Fruit fly (Drosophila melanogaster) whole organism, embryonic: ENCODE results near the gene Crz.

Source experiments
- Adf1 ChIP-seq: fragments of 200-800 bp; sonication (Bioruptor generic); IDR thresholded peaks from 2 replicates; pipeline ENCODE4 v1.3.6; 2022; ENCODE audit warnings: missing biosample characterization, missing genetic modification characterization
- Atf6 ChIP-seq: fragments of 200-800 bp; sonication (Bioruptor generic); IDR thresholded peaks from 2 replicates; pipeline ENCODE4 v1.3.6; 2022; ENCODE audit warnings: missing biosample characterization, missing genetic modification characterization
- CG10147 ChIP-seq: fragments of 200-800 bp; sonication (Bioruptor generic); optimal IDR thresholded peaks from 2 replicates; lab custom pipeline; 2019; ENCODE audit warnings: missing biosample characterization, mild to moderate bottlenecking, missing genetic modification characterization, moderate library complexity
- CG1024 ChIP-seq: fragments of 200-800 bp; sonication (Bioruptor generic); IDR thresholded peaks from 2 replicates; pipeline ENCODE4 v1.3.6; 2022; ENCODE audit warnings: missing biosample characterization, missing genetic modification characterization
- CG10654 ChIP-seq: fragments of 200-800 bp; sonication (Bioruptor generic); optimal IDR thresholded peaks from 2 replicates; lab custom pipeline; 2016; ENCODE audit warnings: missing biosample characterization, missing genetic modification characterization
- CG14014 ChIP-seq: fragments of 200-800 bp; sonication (Bioruptor generic); IDR thresholded peaks from 2 replicates; pipeline ENCODE4 v1.3.6; 2022; ENCODE audit warnings: missing biosample characterization, missing genetic modification characterization
- CG14667 ChIP-seq: fragments of 200-800 bp; sonication (Bioruptor generic); IDR thresholded peaks from 2 replicates; pipeline ENCODE4 v1.3.6; 2022; ENCODE audit warnings: missing biosample characterization, missing genetic modification characterization
- CG14710 ChIP-seq: fragments of 200-800 bp; sonication (Bioruptor generic); optimal IDR thresholded peaks from 3 replicates; lab custom pipeline; 2019; ENCODE audit warnings: missing biosample characterization, mild to moderate bottlenecking, missing genetic modification characterization, moderate library complexity
- CG15514 ChIP-seq: fragments of 200-800 bp; sonication (Bioruptor generic); optimal IDR thresholded peaks from 3 replicates; lab custom pipeline; 2017; ENCODE audit warnings: missing biosample characterization, missing genetic modification characterization, mild to moderate bottlenecking, moderate library complexity, missing genetic modification reagents
- CG17568 ChIP-seq: fragments of 200-800 bp; sonication (Bioruptor generic); optimal IDR thresholded peaks from 2 replicates; lab custom pipeline; 2018; ENCODE audit warnings: missing biosample characterization, mild to moderate bottlenecking, missing genetic modification characterization, moderate library complexity
- CG18262 ChIP-seq: fragments of 200-800 bp; optimal IDR thresholded peaks from 3 replicates; lab custom pipeline; 2019; ENCODE audit warnings: missing biosample characterization, mild to moderate bottlenecking, missing genetic modification characterization, moderate library complexity
- CG30431 ChIP-seq: fragments of 200-800 bp; sonication (Bioruptor generic); optimal IDR thresholded peaks from 2 replicates; lab custom pipeline; 2017; ENCODE audit warnings: missing biosample characterization, missing genetic modification characterization
- CG4707 ChIP-seq: fragments of 200-800 bp; sonication (Bioruptor generic); optimal IDR thresholded peaks from 2 replicates; lab custom pipeline; 2018; ENCODE audit warnings: missing biosample characterization, mild to moderate bottlenecking, missing genetic modification characterization, moderate library complexity
- CG7372 ChIP-seq: fragments of 200-800 bp; sonication (Bioruptor generic); IDR thresholded peaks from 2 replicates; pipeline ENCODE4 v1.3.6; 2022; ENCODE audit warnings: missing biosample characterization, missing genetic modification characterization
- CG8359 ChIP-seq: fragments of 200-800 bp; sonication (Bioruptor generic); optimal IDR thresholded peaks from 2 replicates; lab custom pipeline; 2017; ENCODE audit warnings: missing biosample characterization, mild to moderate bottlenecking, missing genetic modification characterization, borderline replicate concordance
- CG8478 ChIP-seq: fragments of >200 bp; optimal IDR thresholded peaks from 2 replicates; lab custom pipeline; 2018
- CG9727 ChIP-seq: fragments of 200-800 bp; sonication (Bioruptor generic); optimal IDR thresholded peaks from 3 replicates; lab custom pipeline; 2017; ENCODE audit warnings: missing biosample characterization, mild to moderate bottlenecking, missing genetic modification characterization
- CG9817 ChIP-seq: fragments of 200-800 bp; sonication (Bioruptor generic); optimal IDR thresholded peaks from 2 replicates; lab custom pipeline; 2018; ENCODE audit warnings: missing biosample characterization, mild to moderate bottlenecking, missing genetic modification characterization, moderate library complexity
- Camta ChIP-seq: fragments of 200-800 bp; sonication (Bioruptor generic); optimal IDR thresholded peaks from 2 replicates; lab custom pipeline; 2016; ENCODE audit warnings: missing biosample characterization, missing genetic modification characterization
- D19B ChIP-seq: fragments of 200-800 bp; sonication (Bioruptor generic); optimal IDR thresholded peaks from 2 replicates; lab custom pipeline; 2017; ENCODE audit warnings: missing biosample characterization, mild to moderate bottlenecking, missing genetic modification characterization
- ERR ChIP-seq: fragments of 200-800 bp; sonication (Bioruptor generic); optimal IDR thresholded peaks from 2 replicates; lab custom pipeline; 2016; ENCODE audit warnings: missing biosample characterization, missing genetic modification characterization
- Elba2 ChIP-seq: fragments of 200-800 bp; sonication (Bioruptor generic); optimal IDR thresholded peaks from 3 replicates; lab custom pipeline; 2016; ENCODE audit warnings: missing biosample characterization, missing genetic modification characterization
- Fer2 ChIP-seq: fragments of 200-800 bp; sonication (Bioruptor generic); optimal IDR thresholded peaks from 2 replicates; lab custom pipeline; 2018; ENCODE audit warnings: missing biosample characterization, mild to moderate bottlenecking, missing genetic modification characterization, moderate library complexity
- Gug ChIP-seq: fragments of 200-800 bp; sonication (Bioruptor generic); IDR thresholded peaks from 4 replicates; pipeline ENCODE4 v1.3.6; 2022; ENCODE audit warnings: missing biosample characterization, missing genetic modification characterization
- Max ChIP-seq: fragments of 200-800 bp; sonication (Bioruptor generic); optimal IDR thresholded peaks from 2 replicates; lab custom pipeline; 2016; ENCODE audit warnings: missing biosample characterization, mild to moderate bottlenecking, missing genetic modification characterization
- Neu2 ChIP-seq: fragments of 200-800 bp; sonication (Bioruptor generic); optimal IDR thresholded peaks from 3 replicates; lab custom pipeline; 2016; ENCODE audit warnings: missing biosample characterization, missing genetic modification characterization, borderline replicate concordance
- Spps ChIP-seq: fragments of 200-800 bp; sonication (Bioruptor generic); optimal IDR thresholded peaks from 2 replicates; lab custom pipeline; 2018; ENCODE audit warnings: missing biosample characterization, mild to moderate bottlenecking, missing genetic modification characterization
- ash1 ChIP-seq: fragments of 200-800 bp; sonication (Bioruptor generic); optimal IDR thresholded peaks from 2 replicates; lab custom pipeline; 2018; ENCODE audit warnings: missing biosample characterization, mild to moderate bottlenecking, missing genetic modification characterization
- cas ChIP-seq: fragments of 200-800 bp; sonication (Bioruptor generic); IDR thresholded peaks from 2 replicates; pipeline ENCODE4 v1.3.6; 2022; ENCODE audit warnings: missing biosample characterization, missing genetic modification characterization
- dysf ChIP-seq: fragments of 200-800 bp; sonication (Bioruptor generic); IDR thresholded peaks from 3 replicates; pipeline ENCODE4 v1.3.6; 2022; ENCODE audit warnings: missing biosample characterization, missing genetic modification characterization
- emc ChIP-seq: fragments of 200-800 bp; sonication (Bioruptor generic); optimal IDR thresholded peaks from 2 replicates; lab custom pipeline; 2016; ENCODE audit warnings: missing biosample characterization, missing genetic modification characterization
- en ChIP-seq: fragments of 200-800 bp; sonication (Bioruptor generic); optimal IDR thresholded peaks from 2 replicates; lab custom pipeline; 2016; ENCODE audit warnings: missing biosample characterization, missing genetic modification characterization
- exex ChIP-seq: fragments of 200-800 bp; sonication (Bioruptor generic); optimal IDR thresholded peaks from 4 replicates; lab custom pipeline; 2018; ENCODE audit warnings: missing biosample characterization, mild to moderate bottlenecking, missing genetic modification characterization, moderate library complexity
- eyg ChIP-seq: fragments of 200-800 bp; sonication (Bioruptor generic); optimal IDR thresholded peaks from 3 replicates; lab custom pipeline; 2016; ENCODE audit warnings: missing biosample characterization, missing genetic modification characterization
- fd3F ChIP-seq: fragments of 200-800 bp; sonication (Bioruptor generic); optimal IDR thresholded peaks from 2 replicates; lab custom pipeline; 2018; ENCODE audit warnings: missing biosample characterization, mild to moderate bottlenecking, missing genetic modification characterization, moderate library complexity
- gce ChIP-seq: fragments of 200-800 bp; sonication (Bioruptor generic); IDR thresholded peaks from 3 replicates; pipeline ENCODE4 v1.3.6; 2022; ENCODE audit warnings: missing biosample characterization, missing genetic modification characterization
- lab ChIP-seq: fragments of 200-800 bp; sonication (Bioruptor generic); optimal IDR thresholded peaks from 3 replicates; lab custom pipeline; 2017; ENCODE audit warnings: missing biosample characterization, missing genetic modification characterization, mild to moderate bottlenecking, moderate library complexity, missing genetic modification reagents
- nmo ChIP-seq: fragments of 200-800 bp; sonication (Bioruptor generic); optimal IDR thresholded peaks from 2 replicates; lab custom pipeline; 2018; ENCODE audit warnings: missing biosample characterization, mild to moderate bottlenecking, missing genetic modification characterization, moderate library complexity
- p53 ChIP-seq: fragments of 200-800 bp; sonication (Bioruptor generic); optimal IDR thresholded peaks from 2 replicates; lab custom pipeline; 2016; ENCODE audit warnings: missing biosample characterization, missing genetic modification characterization
- pan ChIP-seq, 4 experiments: fragments of >200 bp in 3 of 4; fragments of 200-800 bp in 1 of 4; sonication (Bioruptor generic) in 1 of 4; optimal IDR thresholded peaks in 3 of 4; IDR thresholded peaks in 1 of 4; 2 replicates each; pipeline versions ENCODE4 v1.3.6 to Lab custom; 2017 to 2022; ENCODE audit warnings: missing biosample characterization in 2 of 4, missing genetic modification characterization in 2 of 4, mixed read lengths in 1 of 4
- pb ChIP-seq: fragments of 200-800 bp; sonication (Bioruptor generic); optimal IDR thresholded peaks from 3 replicates; lab custom pipeline; 2016; ENCODE audit warnings: missing biosample characterization, missing genetic modification characterization
- pfk ChIP-seq: fragments of 200-800 bp; sonication (Bioruptor generic); optimal IDR thresholded peaks from 2 replicates; lab custom pipeline; 2018; ENCODE audit warnings: missing biosample characterization, mild to moderate bottlenecking, missing genetic modification characterization, moderate library complexity
- rib ChIP-seq: fragments of 200-800 bp; sonication (Bioruptor generic); IDR thresholded peaks from 2 replicates; pipeline ENCODE4 v1.3.6; 2022; ENCODE audit warnings: missing biosample characterization, missing genetic modification characterization
- run ChIP-seq: fragments of 200-800 bp; sonication (Bioruptor generic); optimal IDR thresholded peaks from 3 replicates; lab custom pipeline; 2018; ENCODE audit warnings: missing biosample characterization, mild to moderate bottlenecking, missing genetic modification characterization
- sim ChIP-seq: fragments of 200-800 bp; sonication (Bioruptor generic); IDR thresholded peaks from 2 replicates; pipeline ENCODE4 v1.3.6; 2022; ENCODE audit warnings: missing biosample characterization, missing genetic modification characterization
- tio ChIP-seq: fragments of 200-800 bp; sonication (Bioruptor generic); optimal IDR thresholded peaks from 2 replicates; lab custom pipeline; 2017; ENCODE audit warnings: missing biosample characterization, missing genetic modification characterization, inconsistent platforms
- tx ChIP-seq: fragments of 200-800 bp; sonication (Bioruptor generic); optimal IDR thresholded peaks from 2 replicates; lab custom pipeline; 2016; ENCODE audit warnings: missing biosample characterization, missing genetic modification characterization
- zfh2 ChIP-seq: fragments of 200-800 bp; sonication (Bioruptor generic); optimal IDR thresholded peaks from 2 replicates; lab custom pipeline; 2016; ENCODE audit warnings: missing biosample characterization, missing genetic modification characterization

Gene Crz

dm6 chr3R:14346838-14347745, 32.4 kb downstream of the Crz start (continued):
- peak; percentile 10 for TF ChIP-seq run
- no peak for TF ChIP-seq CG7372 (GFP tag; lab: Robert Waterston, UW)
- TF ChIP-seq CG30431 (GFP tag; lab: Kevin White, UChicago), result peak; percentile 20
- no peak for TF ChIP-seq gce (GFP tag; lab: Robert Waterston, UW)
- TF ChIP-seq CG14014, result no peak
- peak; percentile 84 for TF ChIP-seq lab
- TF ChIP-seq ash1 (GFP tag; lab: Kevin White, UChicago), result no peak
- peak; percentile 49 for TF ChIP-seq CG18262 (tag; lab: Kevin White, UChicago)
- no peak for TF ChIP-seq ERR (GFP tag; lab: Kevin White, UChicago)
- TF ChIP-seq pfk (GFP tag; lab: Kevin White, UChicago), result no peak
- peak; percentile 31 for TF ChIP-seq CG14710 (tag; lab: Kevin White, UChicago)
- TF ChIP-seq fd3F, result peak; percentile 46
- no peak for TF ChIP-seq CG4707 (GFP tag; lab: Kevin White, UChicago)
- peak; percentile 21 for TF ChIP-seq CG10654 (GFP tag; lab: Kevin White, UChicago)
- TF ChIP-seq CG17568, result peak; percentile 12
- TF ChIP-seq Fer2 (tag; lab: Kevin White, UChicago), result peak; percentile 26
- no peak for TF ChIP-seq pb (GFP tag; lab: Kevin White, UChicago)
- no peak for TF ChIP-seq rib (GFP tag; lab: Robert Waterston, UW)
- no peak for TF ChIP-seq en
- peak; percentile 65 for TF ChIP-seq CG9727
- TF ChIP-seq zfh2, result no peak
- TF ChIP-seq Max, result peak; percentile 36
- TF ChIP-seq exex (tag; lab: Kevin White, UChicago), result no peak
- TF ChIP-seq Elba2 (GFP tag; lab: Kevin White, UChicago), result no peak
- no peak for TF ChIP-seq Neu2 (GFP tag; lab: Kevin White, UChicago)
- TF ChIP-seq dysf, result peak; percentile 69
- 0 out of 4 replicates have a peak, but pooled peaks have one; percentile 2 for TF ChIP-seq Gug (GFP tag; lab: Robert Waterston, UW)
- TF ChIP-seq CG14667, result 0 out of 2 replicates have a peak, but pooled peaks have one; percentile 17
- no peak for TF ChIP-seq CG8359 (GFP tag; lab: Kevin White, UChicago)
- no peak for TF ChIP-seq CG1024 (GFP tag; lab: Robert Waterston, UW)
- TF ChIP-seq tio (GFP tag; lab: Kevin White, UChicago), result peak; percentile 66
- peak; percentile 63 for TF ChIP-seq CG10147 (GFP tag; lab: Kevin White, UChicago)
- TF ChIP-seq nmo (GFP tag; lab: Kevin White, UChicago), result peak; percentile 64
- TF ChIP-seq Atf6 (GFP tag; lab: Robert Waterston, UW), result 0 out of 2 replicates have a peak, but pooled peaks have one; percentile 40
- no peak for TF ChIP-seq p53 (GFP tag; lab: Kevin White, UChicago)
- 0 out of 2 replicates have a peak, but pooled peaks have one; percentile 46 for TF ChIP-seq cas (GFP tag; lab: Robert Waterston, UW)
- TF ChIP-seq D19B (GFP tag; lab: Kevin White, UChicago), result peak; percentile 42
- no peak for TF ChIP-seq CG8478 (lab: Kevin White, UChicago)
- no peak for TF ChIP-seq eyg (GFP tag; lab: Kevin White, UChicago)
- peak; percentile 96 for TF ChIP-seq Adf1 (GFP tag; lab: Robert Waterston, UW)
- no peak for TF ChIP-seq pan (optimal IDR thresholded peaks at IDR 0.05; lab: Kevin White, UChicago)
- peak in 1 of 2 experiments; percentile 61 for TF ChIP-seq pan (GFP tag; optimal IDR thresholded peaks at IDR 0.05 in 1 of 2, IDR thresholded peaks at IDR 0.05 in 1 of 2)
- peak; percentile 41 for TF ChIP-seq CG9817
- no peak for TF ChIP-seq sim (GFP tag; lab: Robert Waterston, UW)
- TF ChIP-seq emc (GFP tag; lab: Kevin White, UChicago), result no peak
- TF ChIP-seq Spps, result no peak
- TF ChIP-seq Camta (GFP tag; lab: Kevin White, UChicago), result no peak
- no peak for TF ChIP-seq tx (GFP tag; lab: Kevin White, UChicago)
- TF ChIP-seq CG15514 (GFP tag; lab: Kevin White, UChicago), result peak; percentile 54
